Fruit fly (Drosophila melanogaster): ENCODE results near the gene CG11162.

- TF ChIP-seq Pif1A (GFP tag; optimal IDR thresholded peaks at IDR 0.05) (no peak), CG8301 (tag; optimal IDR thresholded peaks at IDR 0.05) (no peak), CG34367 (tag; optimal IDR thresholded peaks at IDR 0.05) (no peak)
Observed at dm6 chrX:13670329-13670847, 6.3 kb upstream of the CG11162 start.

Measured in whole organism, pupa.